Fruit fly (Drosophila melanogaster): Measurements from ENCODE around the gene CG14957.

CG14957 gene

dm6 chr3L:3208895-3209294, 21.5 kb downstream of the CG14957 start, which contains the start of the genes CG32269 and CG32270 (continued):
- TF ChIP-seq Hr39 (optimal IDR thresholded peaks at IDR 0.05) (no peak), nerfin-2 (GFP tag; IDR thresholded peaks at IDR 0.05; ENCODE audit: partially characterized antibody) (no peak), wor (GFP tag; IDR thresholded peaks at IDR 0.05) (no peak), CG6689 (GFP tag; IDR thresholded peaks at IDR 0.05) (no peak), ewg (GFP tag; optimal IDR thresholded peaks at IDR 0.05) (no peak), CG2199 (GFP tag; IDR thresholded peaks at IDR 0.05) (no peak), CG4424 (GFP tag; optimal IDR thresholded peaks at IDR 0.05) (no peak), Sox102F (GFP tag; optimal IDR thresholded peaks at IDR 0.05) (no peak), mirr (GFP tag; optimal IDR thresholded peaks at IDR 0.05) (peak; percentile 66), caup (GFP tag; optimal IDR thresholded peaks at IDR 0.05; ENCODE audit: severe bottlenecking) (peak; percentile 11), CG7786 (GFP tag; optimal IDR thresholded peaks at IDR 0.05) (no peak), br (optimal IDR thresholded peaks at IDR 0.05) (no peak), Med (GFP tag) (no peak), CG18619 (GFP tag; optimal IDR thresholded peaks at IDR 0.05) (peak; percentile 3), Trl (optimal IDR thresholded peaks at IDR 0.05) (no peak), Trl (GFP tag; optimal IDR thresholded peaks at IDR 0.05) (peak; percentile 0), Lim3 (GFP tag; IDR thresholded peaks at IDR 0.05) (no peak), dan (GFP tag; IDR thresholded peaks at IDR 0.05) (no peak), crol (GFP tag; IDR thresholded peaks at IDR 0.05) (no peak), MTF-1 (GFP tag; optimal IDR thresholded peaks at IDR 0.05; ENCODE audit: borderline replicate concordance) (peak; percentile 0), kah (GFP tag; optimal IDR thresholded peaks at IDR 0.05) (peak; percentile 71), pho (GFP tag; optimal IDR thresholded peaks at IDR 0.05) (no peak), CG15601 (tag; optimal IDR thresholded peaks at IDR 0.05) (no peak), CG1529 (GFP tag; optimal IDR thresholded peaks at IDR 0.05) (no peak), CG1602 (GFP tag; optimal IDR thresholded peaks at IDR 0.05) (no peak), CG4282 (GFP tag; optimal IDR thresholded peaks at IDR 0.05) (no peak), Doc3 (GFP tag; IDR thresholded peaks at IDR 0.05; ENCODE audit: partially characterized antibody) (no peak), CG12236 (GFP tag; optimal IDR thresholded peaks at IDR 0.05) (no peak), CG13424 (tag; optimal IDR thresholded peaks at IDR 0.05) (no peak), CG11560 (tag; IDR thresholded peaks at IDR 0.05) (no peak), bsh (GFP tag; optimal IDR thresholded peaks at IDR 0.05) (no peak), CG14014 (GFP tag; IDR thresholded peaks at IDR 0.05) (no peak)

- TF ChIP-seq CG4617 (GFP tag; optimal IDR thresholded peaks at IDR 0.05; ENCODE audit: borderline replicate concordance) (peak; percentile 60), HmgZ (tag; optimal IDR thresholded peaks at IDR 0.05) (peak; percentile 12), CG14710 (tag; optimal IDR thresholded peaks at IDR 0.05) (peak; percentile 61), Myb (GFP tag; optimal IDR thresholded peaks at IDR 0.05) (peak; percentile 73), Rfx (GFP tag; IDR thresholded peaks at IDR 0.05) (no peak), CG13287 (GFP tag; IDR thresholded peaks at IDR 0.05; ENCODE audit: partially characterized antibody) (peak; percentile 29; the same call in 1 of the 2 replicates), dm (GFP tag; optimal IDR thresholded peaks at IDR 0.05) (peak; percentile 38), Med (GFP tag) (peak; percentile 76), bigmax (GFP tag; optimal IDR thresholded peaks at IDR 0.05) (peak; percentile 10), Max (GFP tag; optimal IDR thresholded peaks at IDR 0.05) (peak; percentile 33), CG2875 (GFP tag; optimal IDR thresholded peaks at IDR 0.05) (no peak), Sry-δ (GFP tag; optimal IDR thresholded peaks at IDR 0.05) (peak; percentile 45), Lim3 (GFP tag; IDR thresholded peaks at IDR 0.05) (no peak), YL-1 (GFP tag; optimal IDR thresholded peaks at IDR 0.05) (peak; percentile 71), Dp (GFP tag; optimal IDR thresholded peaks at IDR 0.05) (peak; percentile 69), Ets97D (GFP tag; optimal IDR thresholded peaks at IDR 0.05) (peak; percentile 59), Dip3 (GFP tag; optimal IDR thresholded peaks at IDR 0.05) (peak; percentile 12), CG2116 (GFP tag; optimal IDR thresholded peaks at IDR 0.05) (peak; percentile 97), zfh2 (GFP tag; optimal IDR thresholded peaks at IDR 0.05) (no peak), CG17186 (GFP tag; optimal IDR thresholded peaks at IDR 0.05) (peak; percentile 58), CG6689 (GFP tag; IDR thresholded peaks at IDR 0.05) (no peak), Sin3A (optimal IDR thresholded peaks at IDR 0.05) (peak; percentile 54), NC2β (GFP tag; optimal IDR thresholded peaks at IDR 0.05) (peak; percentile 11), CG12659 (GFP tag; optimal IDR thresholded peaks at IDR 0.05) (peak; percentile 70)
These were observed 31.5 kb downstream of the CG14957 start, which contains the start of the genes hob and nSMase for dm6 chr3L:3218859-3219258. Gene hob (minus strand): TSS chr3L:3218920. Gene nSMase (plus strand): TSS chr3L:3219156.

All from whole organism, embryonic.